Fruit fly (Drosophila melanogaster) whole organism, embryonic: Measurements from ENCODE around the gene CG9581.

Source experiments
- Ada2b ChIP-seq: fragments of 200-800 bp; sonication (Bioruptor generic); IDR thresholded peaks from 2 replicates; pipeline ENCODE4 v1.3.6; 2022; ENCODE audit warnings: missing biosample characterization, missing genetic modification characterization
- BEAF-32 ChIP-seq: fragments of 200-800 bp; sonication (Bioruptor generic); optimal IDR thresholded peaks from 3 replicates; lab custom pipeline; 2017; ENCODE audit warnings: missing biosample characterization, missing genetic modification characterization, mild to moderate bottlenecking, moderate library complexity, missing genetic modification reagents
- Bdp1 ChIP-seq: fragments of 200-800 bp; sonication (Bioruptor generic); optimal IDR thresholded peaks from 3 replicates; lab custom pipeline; 2016; ENCODE audit warnings: missing biosample characterization, missing genetic modification characterization
- CG10147 ChIP-seq: fragments of 200-800 bp; sonication (Bioruptor generic); optimal IDR thresholded peaks from 2 replicates; lab custom pipeline; 2019; ENCODE audit warnings: missing biosample characterization, mild to moderate bottlenecking, missing genetic modification characterization, moderate library complexity
- CG10959 ChIP-seq: fragments of 200-800 bp; sonication (Bioruptor generic); IDR thresholded peaks from 2 replicates; pipeline ENCODE4 v1.3.6; 2022; ENCODE audit warnings: missing biosample characterization, missing genetic modification characterization
- CG13296 ChIP-seq: fragments of 200-800 bp; sonication (Bioruptor generic); optimal IDR thresholded peaks from 3 replicates; lab custom pipeline; 2018; ENCODE audit warnings: missing biosample characterization, mild to moderate bottlenecking, missing genetic modification characterization
- CG15073 ChIP-seq: fragments of 200-800 bp; sonication (Bioruptor generic); optimal IDR thresholded peaks from 2 replicates; lab custom pipeline; 2016; ENCODE audit warnings: missing biosample characterization, missing genetic modification characterization
- CG15696 ChIP-seq: fragments of 200-800 bp; sonication (Bioruptor generic); optimal IDR thresholded peaks from 2 replicates; lab custom pipeline; 2019; ENCODE audit warnings: missing biosample characterization, mild to moderate bottlenecking, missing genetic modification characterization, moderate library complexity
- CG1603 ChIP-seq: fragments of 200-800 bp; sonication (Bioruptor generic); optimal IDR thresholded peaks from 2 replicates; lab custom pipeline; 2019; ENCODE audit warnings: missing biosample characterization, mild to moderate bottlenecking, missing genetic modification characterization, moderate library complexity
- CG17568 ChIP-seq: fragments of 200-800 bp; sonication (Bioruptor generic); optimal IDR thresholded peaks from 2 replicates; lab custom pipeline; 2018; ENCODE audit warnings: missing biosample characterization, mild to moderate bottlenecking, missing genetic modification characterization, moderate library complexity
- CG17612 ChIP-seq: fragments of 200-800 bp; sonication (Bioruptor generic); IDR thresholded peaks from 2 replicates; pipeline ENCODE4 v1.3.6; 2022; ENCODE audit warnings: missing biosample characterization, missing genetic modification characterization
- CG17912 ChIP-seq: fragments of 200-800 bp; sonication (Bioruptor generic); optimal IDR thresholded peaks from 2 replicates; lab custom pipeline; 2018; ENCODE audit warnings: missing biosample characterization, mild to moderate bottlenecking, missing genetic modification characterization
- CG2116 ChIP-seq: fragments of 200-800 bp; sonication (Bioruptor generic); optimal IDR thresholded peaks from 3 replicates; lab custom pipeline; 2018; ENCODE audit warnings: missing biosample characterization, mild to moderate bottlenecking, missing genetic modification characterization
- CG2712 ChIP-seq: fragments of 200-800 bp; optimal IDR thresholded peaks from 3 replicates; lab custom pipeline; 2019; ENCODE audit warnings: missing biosample characterization, mild to moderate bottlenecking, missing genetic modification characterization, moderate library complexity
- CG5953 ChIP-seq: fragments of 200-800 bp; sonication (Bioruptor generic); IDR thresholded peaks from 2 replicates; pipeline ENCODE4 v1.3.6; 2022; ENCODE audit warnings: missing biosample characterization, missing genetic modification characterization
- CG6813 ChIP-seq: fragments of 200-800 bp; sonication (Bioruptor generic); optimal IDR thresholded peaks from 2 replicates; lab custom pipeline; 2017; ENCODE audit warnings: missing biosample characterization, missing genetic modification characterization, mild to moderate bottlenecking, moderate library complexity, missing genetic modification reagents
- Camta ChIP-seq: fragments of 200-800 bp; sonication (Bioruptor generic); optimal IDR thresholded peaks from 2 replicates; lab custom pipeline; 2016; ENCODE audit warnings: missing biosample characterization, missing genetic modification characterization
- CoRest ChIP-seq: fragments of 200-800 bp; sonication (Bioruptor generic); optimal IDR thresholded peaks from 3 replicates; lab custom pipeline; 2018; ENCODE audit warnings: missing biosample characterization, mild to moderate bottlenecking, missing genetic modification characterization, moderate library complexity
- Doc3 ChIP-seq: fragments of 200-800 bp; sonication (Bioruptor generic); IDR thresholded peaks from 3 replicates; pipeline ENCODE4 v1.3.6; 2022; ENCODE audit warnings: missing biosample characterization, missing genetic modification characterization; ENCODE audit not compliant: partially characterized antibody
- Dp ChIP-seq: fragments of 200-800 bp; sonication (Bioruptor generic); optimal IDR thresholded peaks from 2 replicates; lab custom pipeline; 2018; ENCODE audit warnings: missing biosample characterization, mild to moderate bottlenecking, missing genetic modification characterization, moderate library complexity
- Dref ChIP-seq: fragments of 200-800 bp; sonication (Bioruptor generic); IDR thresholded peaks from 2 replicates; pipeline ENCODE4 v1.3.6; 2022; ENCODE audit warnings: missing biosample characterization, missing genetic modification characterization
- Elba2 ChIP-seq: fragments of 200-800 bp; sonication (Bioruptor generic); optimal IDR thresholded peaks from 3 replicates; lab custom pipeline; 2016; ENCODE audit warnings: missing biosample characterization, missing genetic modification characterization
- HHEX ChIP-seq: fragments of 200-800 bp; sonication (Bioruptor generic); optimal IDR thresholded peaks from 3 replicates; lab custom pipeline; 2017; ENCODE audit warnings: missing biosample characterization, mild to moderate bottlenecking, missing genetic modification characterization, missing genetic modification reagents
- Hmr ChIP-seq: fragments of 200-800 bp; sonication (Bioruptor generic); optimal IDR thresholded peaks from 3 replicates; lab custom pipeline; 2017; ENCODE audit warnings: mild to moderate bottlenecking, missing biosample characterization, missing genetic modification reagents, missing genetic modification characterization
- MBD-R2 ChIP-seq: fragments of 200-800 bp; sonication (Bioruptor generic); IDR thresholded peaks from 2 replicates; pipeline ENCODE4 v1.3.6; 2022; ENCODE audit warnings: missing biosample characterization, missing genetic modification characterization
- Max ChIP-seq: fragments of 200-800 bp; sonication (Bioruptor generic); optimal IDR thresholded peaks from 2 replicates; lab custom pipeline; 2016; ENCODE audit warnings: missing biosample characterization, mild to moderate bottlenecking, missing genetic modification characterization
- Med ChIP-seq: fragments of 200-800 bp; sonication (Bioruptor generic); peaks from one replicate; lab custom pipeline; 2016; ENCODE audit warnings: missing biosample characterization, missing genetic modification characterization, mild to moderate bottlenecking, inconsistent platforms, moderate library complexity
- ap ChIP-seq: fragments of 200-800 bp; sonication (Bioruptor generic); IDR thresholded peaks from 2 replicates; pipeline ENCODE4 v1.3.6; 2022; ENCODE audit warnings: missing biosample characterization, missing genetic modification characterization
- ase ChIP-seq: fragments of 200-800 bp; sonication (Bioruptor generic); IDR thresholded peaks from 3 replicates; pipeline ENCODE4 v1.3.6; 2022; ENCODE audit warnings: missing biosample characterization, missing genetic modification characterization
- bsh ChIP-seq, 2 experiments: fragments of 200-800 bp; sonication (Bioruptor generic); optimal IDR thresholded peaks; 2 replicates each; lab custom pipeline; 2017 to 2018; ENCODE audit warnings: mild to moderate bottlenecking in 2 of 2, missing biosample characterization in 2 of 2, missing genetic modification characterization in 2 of 2, moderate library complexity in 1 of 2
- crc ChIP-seq: fragments of 200-800 bp; sonication (Bioruptor generic); optimal IDR thresholded peaks from 2 replicates; lab custom pipeline; 2016; ENCODE audit warnings: missing biosample characterization, missing genetic modification characterization
- cwo ChIP-seq: fragments of 200-800 bp; sonication (Bioruptor generic); optimal IDR thresholded peaks from 3 replicates; lab custom pipeline; 2017; ENCODE audit warnings: missing biosample characterization, missing genetic modification characterization, mild to moderate bottlenecking, moderate library complexity, missing genetic modification reagents
- da ChIP-seq: fragments of 200-800 bp; sonication (Bioruptor generic); optimal IDR thresholded peaks from 2 replicates; lab custom pipeline; 2016; ENCODE audit warnings: missing biosample characterization, missing genetic modification characterization
- dan ChIP-seq: fragments of 200-800 bp; sonication (Bioruptor generic); IDR thresholded peaks from 2 replicates; pipeline ENCODE4 v1.3.6; 2022; ENCODE audit warnings: missing biosample characterization, missing genetic modification characterization
- dpn ChIP-seq, 2 experiments: fragments of 200-800 bp; sonication (Bioruptor generic); optimal IDR thresholded peaks; 3 replicates each; lab custom pipeline; 2016; ENCODE audit warnings: missing biosample characterization in 2 of 2, missing genetic modification characterization in 2 of 2
- dysf ChIP-seq: fragments of 200-800 bp; sonication (Bioruptor generic); IDR thresholded peaks from 3 replicates; pipeline ENCODE4 v1.3.6; 2022; ENCODE audit warnings: missing biosample characterization, missing genetic modification characterization
- eve ChIP-seq, 2 experiments: fragments of >200 bp; optimal IDR thresholded peaks; 2 replicates each; lab custom pipeline; 2017; ENCODE audit warnings: missing biosample characterization in 2 of 2, missing genetic modification characterization in 2 of 2
- fru ChIP-seq: fragments of >200 bp; optimal IDR thresholded peaks from 2 replicates; lab custom pipeline; 2017
- inv ChIP-seq: fragments of 200-800 bp; sonication (Bioruptor generic); IDR thresholded peaks from 2 replicates; pipeline ENCODE4 v1.3.6; 2022; ENCODE audit warnings: missing biosample characterization, missing genetic modification characterization; ENCODE audit not compliant: partially characterized antibody
- mam ChIP-seq: fragments of 200-800 bp; sonication (Bioruptor generic); optimal IDR thresholded peaks from 3 replicates; lab custom pipeline; 2016; ENCODE audit warnings: missing biosample characterization, missing genetic modification characterization
- mirr ChIP-seq: fragments of 200-800 bp; sonication (Bioruptor generic); optimal IDR thresholded peaks from 3 replicates; lab custom pipeline; 2018; ENCODE audit warnings: missing biosample characterization, mild to moderate bottlenecking, missing genetic modification characterization
- nom ChIP-seq: fragments of 200-800 bp; sonication (Bioruptor generic); optimal IDR thresholded peaks from 2 replicates; lab custom pipeline; 2017; ENCODE audit warnings: missing biosample characterization, missing genetic modification characterization, mild to moderate bottlenecking, moderate library complexity, missing genetic modification reagents
- pita ChIP-seq: fragments of 200-800 bp; sonication (Bioruptor generic); optimal IDR thresholded peaks from 2 replicates; lab custom pipeline; 2017; ENCODE audit warnings: missing biosample characterization, mild to moderate bottlenecking, missing genetic modification characterization
- pnt ChIP-seq: fragments of 200-800 bp; sonication (Bioruptor generic); optimal IDR thresholded peaks from 3 replicates; lab custom pipeline; 2016; ENCODE audit warnings: missing biosample characterization, missing genetic modification characterization
- pzg ChIP-seq: fragments of 200-800 bp; sonication (Bioruptor generic); optimal IDR thresholded peaks from 3 replicates; lab custom pipeline; 2018; ENCODE audit warnings: missing biosample characterization, mild to moderate bottlenecking, missing genetic modification characterization, moderate library complexity
- repo ChIP-seq: fragments of 200-800 bp; sonication (Bioruptor generic); optimal IDR thresholded peaks from 2 replicates; lab custom pipeline; 2016; ENCODE audit warnings: missing biosample characterization, missing genetic modification characterization
- seq ChIP-seq: fragments of 200-800 bp; sonication (Bioruptor generic); IDR thresholded peaks from 2 replicates; pipeline ENCODE4 v1.3.6; 2022; ENCODE audit warnings: missing biosample characterization, missing genetic modification characterization
- sim ChIP-seq: fragments of 200-800 bp; sonication (Bioruptor generic); IDR thresholded peaks from 2 replicates; pipeline ENCODE4 v1.3.6; 2022; ENCODE audit warnings: missing biosample characterization, missing genetic modification characterization
- stc ChIP-seq: fragments of 200-800 bp; sonication (Bioruptor generic); IDR thresholded peaks from 2 replicates; pipeline ENCODE4 v1.3.6; 2022; ENCODE audit warnings: missing biosample characterization, missing genetic modification characterization
- z ChIP-seq: fragments of 200-800 bp; sonication (Bioruptor generic); IDR thresholded peaks from 3 replicates; pipeline ENCODE4 v1.3.6; 2022; ENCODE audit warnings: missing biosample characterization, missing genetic modification characterization
- zen ChIP-seq: fragments of 200-800 bp; sonication (Bioruptor generic); optimal IDR thresholded peaks from 3 replicates; lab custom pipeline; 2018; ENCODE audit warnings: missing biosample characterization, mild to moderate bottlenecking, missing genetic modification characterization, moderate library complexity

The CG9581 gene

DNA sequence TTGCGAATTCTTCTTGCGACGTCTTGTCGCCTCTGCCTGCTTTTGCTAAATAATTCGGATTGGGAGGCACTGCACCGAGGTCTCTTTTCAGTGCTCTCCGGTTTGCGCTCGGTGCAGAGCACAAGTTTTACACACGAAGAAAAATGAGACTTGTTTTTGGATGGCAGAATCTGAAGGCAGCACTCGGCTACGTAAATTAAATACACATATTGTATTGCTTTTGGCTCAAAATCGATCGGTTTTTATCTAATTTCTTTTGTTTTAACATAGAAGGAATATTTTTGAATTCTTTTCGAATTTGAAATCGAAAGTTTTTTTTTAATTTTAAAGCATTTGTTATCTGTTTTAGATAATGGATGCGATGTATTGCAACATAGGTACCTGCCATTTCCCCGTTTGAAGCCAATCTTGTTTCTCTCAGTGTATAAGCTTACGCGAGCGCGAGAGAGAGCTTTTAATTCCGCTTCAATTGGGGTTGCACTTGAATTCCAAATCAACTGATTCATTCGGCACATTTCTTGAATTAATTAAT is 3.7 kb upstream of the CG9581 start, which contains the start of gene AnxB10 (continued):
- TF ChIP-seq CG17612 (GFP tag; lab: Robert Waterston, UW), result no peak
- peak; percentile 24 for TF ChIP-seq Camta (GFP tag; lab: Kevin White, UChicago)
- TF ChIP-seq HHEX (GFP tag; lab: Kevin White, UChicago), result peak; percentile 68
- peak; percentile 61 for TF ChIP-seq CG2712 (tag; lab: Kevin White, UChicago)
- no peak for TF ChIP-seq Doc3 (GFP tag; lab: Robert Waterston, UW)
- TF ChIP-seq Hmr (GFP tag; lab: Kevin White, UChicago), result no peak
- no peak for TF ChIP-seq eve (GFP tag; optimal IDR thresholded peaks at IDR 0.05; lab: Kevin White, UChicago)
- TF ChIP-seq CG15073, result no peak
- no peak for TF ChIP-seq CG5953 (GFP tag; lab: Robert Waterston, UW)
- TF ChIP-seq Ada2b (GFP tag; lab: Robert Waterston, UW), result peak; percentile 63
- TF ChIP-seq mirr, result no peak
- TF ChIP-seq Max, result peak; percentile 54
- TF ChIP-seq ap (GFP tag; lab: Robert Waterston, UW), result no peak
- no peak for TF ChIP-seq da (GFP tag; lab: Kevin White, UChicago)
- TF ChIP-seq pita, result no peak
- TF ChIP-seq stc (GFP tag; lab: Robert Waterston, UW), result 0 out of 2 replicates have a peak, but pooled peaks have one; percentile 52
- no peak for TF ChIP-seq Dref (GFP tag; lab: Robert Waterston, UW)
- TF ChIP-seq mam, result peak; percentile 56
- no peak for TF ChIP-seq z (GFP tag; lab: Robert Waterston, UW)
- peak; percentile 73 for TF ChIP-seq dysf (GFP tag; lab: Robert Waterston, UW)
- TF ChIP-seq CG10147 (GFP tag; lab: Kevin White, UChicago), result peak; percentile 74
- no peak for TF ChIP-seq fru (lab: Kevin White, UChicago)
- peak; percentile 74 for TF ChIP-seq CG13296 (GFP tag; lab: Kevin White, UChicago)
- 0 out of 2 replicates have a peak, but pooled peaks have one; percentile 48 for TF ChIP-seq seq (GFP tag; lab: Robert Waterston, UW)
- TF ChIP-seq ase (GFP tag; lab: Robert Waterston, UW), result no peak
- TF ChIP-seq inv (GFP tag; lab: Robert Waterston, UW), result no peak
- TF ChIP-seq Bdp1 (GFP tag; lab: Kevin White, UChicago), result peak; percentile 1
- TF ChIP-seq CoRest (tag; lab: Kevin White, UChicago), result peak; percentile 61
- TF ChIP-seq zen (tag; lab: Kevin White, UChicago), result no peak
- TF ChIP-seq CG6813 (GFP tag; lab: Kevin White, UChicago), result peak; percentile 58
- TF ChIP-seq crc (GFP tag; lab: Kevin White, UChicago), result no peak
- no peak for TF ChIP-seq CG10959 (GFP tag; lab: Robert Waterston, UW)
- TF ChIP-seq sim, result no peak; the same call in 1 of the 2 replicates
- no peak for TF ChIP-seq dan
- peak; percentile 58 for TF ChIP-seq cwo (GFP tag; lab: Kevin White, UChicago)
- TF ChIP-seq CG17912, result no peak

DNA sequence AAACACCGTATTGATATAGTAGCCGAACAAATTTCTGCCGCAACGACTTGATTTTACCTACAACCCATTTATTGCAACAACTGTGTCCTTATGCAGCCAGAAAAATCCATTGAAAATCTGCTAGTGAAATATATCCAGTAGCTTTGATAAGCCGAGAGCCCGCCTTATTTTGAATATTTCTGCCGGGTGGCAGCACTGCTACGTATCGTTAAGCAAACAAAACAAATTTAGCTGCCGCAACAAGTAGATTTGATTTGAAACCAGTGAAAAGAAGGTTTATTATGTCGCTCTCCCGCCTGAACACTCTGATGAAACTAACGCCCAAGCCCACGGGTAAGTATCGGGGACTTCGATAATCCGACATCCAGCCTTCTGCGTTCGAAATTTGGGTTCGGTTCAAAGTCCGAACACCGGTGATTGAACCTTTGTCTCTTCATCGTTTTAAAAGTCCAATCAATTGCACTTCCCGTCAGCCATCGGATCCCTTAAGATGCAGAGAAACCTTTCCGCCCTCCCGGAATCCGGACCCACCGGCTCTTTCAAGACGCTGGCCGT is 3.2 kb downstream of the CG9581 start, which contains the start of gene CG9577:
Gene CG9577, plus strand, starts transcription at position 190 of the 555 bp plus-strand sequence.
- no peak for TF ChIP-seq dpn (GFP tag; optimal IDR thresholded peaks at IDR 0.05; lab: Kevin White, UChicago)
- no peak for TF ChIP-seq CG17568 (GFP tag; lab: Kevin White, UChicago)
- TF ChIP-seq pnt (GFP tag; lab: Kevin White, UChicago), result no peak
- peak; percentile 44 for TF ChIP-seq BEAF-32
- TF ChIP-seq Dp (GFP tag; lab: Kevin White, UChicago), result peak; percentile 83
- TF ChIP-seq repo, result no peak
- peak in 1 of 2 experiments; percentile 84 for TF ChIP-seq bsh (GFP tag; optimal IDR thresholded peaks at IDR 0.05; lab: Kevin White, UChicago)
- peak; percentile 42; the same call in 1 of the 2 replicates for TF ChIP-seq MBD-R2
- TF ChIP-seq Med (GFP tag; lab: Kevin White, UChicago), result peak; percentile 38
- TF ChIP-seq CG2116 (GFP tag; lab: Kevin White, UChicago), result peak; percentile 25
- TF ChIP-seq CG15696 (tag; lab: Kevin White, UChicago), result no peak
- peak; percentile 81 for TF ChIP-seq CG1603
- peak; percentile 48 for TF ChIP-seq Dref (GFP tag; lab: Robert Waterston, UW)
- TF ChIP-seq Elba2, result no peak
- TF ChIP-seq nom, result peak; percentile 98
- peak; percentile 22 for TF ChIP-seq pzg
